Fruit fly (Drosophila melanogaster): ENCODE measurements around the gene Ccp84Ac.

DNA sequence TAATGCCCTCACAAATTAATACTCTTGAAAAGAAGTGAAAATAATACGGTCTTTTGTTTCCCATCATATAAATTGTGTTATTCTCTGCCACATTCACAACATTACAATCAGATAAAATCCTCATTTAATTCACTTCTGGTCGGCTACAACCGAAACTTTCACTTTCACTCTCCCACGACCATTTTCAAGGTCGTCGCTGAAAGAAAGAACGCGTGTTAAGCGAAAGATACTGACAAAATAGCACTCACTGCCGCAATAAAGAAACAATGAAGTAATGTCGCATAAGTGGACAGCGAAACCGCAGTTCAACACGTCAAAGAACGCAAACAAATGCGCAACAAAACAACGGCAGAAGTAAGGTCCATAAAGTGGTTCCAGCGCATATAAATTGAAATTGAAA, 7.9 kb downstream of the Ccp84Ac start:
- TF ChIP-seq gl (tag; optimal IDR thresholded peaks at IDR 0.05) (no peak), rn (GFP tag; IDR thresholded peaks at IDR 0.05) (no peak), Ets98B (GFP tag; IDR thresholded peaks at IDR 0.05) (no peak), CG10348 (GFP tag; IDR thresholded peaks at IDR 0.05) (no peak), CG17806 (tag; optimal IDR thresholded peaks at IDR 0.05) (no peak), CG34367 (tag; optimal IDR thresholded peaks at IDR 0.05) (no peak), CG14655 (GFP tag; optimal IDR thresholded peaks at IDR 0.05) (no peak), Pif1B (GFP tag; optimal IDR thresholded peaks at IDR 0.05) (no peak)
